Fruit fly (Drosophila melanogaster): ENCODE data around the gene gdrd.

gdrd gene

dm6 chr3L:14706461-14706880, 15.3 kb downstream of the gdrd start (continued):
- TF ChIP-seq sug (tag; optimal IDR thresholded peaks at IDR 0.05) (no peak), CG32532 (GFP tag; IDR thresholded peaks at IDR 0.05) (no peak), Vsx1 (GFP tag; optimal IDR thresholded peaks at IDR 0.05) (no peak), psq (GFP tag; optimal IDR thresholded peaks at IDR 0.05) (peak; percentile 89), sisA (GFP tag; IDR thresholded peaks at IDR 0.05) (no peak), CG1024 (GFP tag; IDR thresholded peaks at IDR 0.05) (no peak), cato (GFP tag; optimal IDR thresholded peaks at IDR 0.05; ENCODE audit: borderline replicate concordance) (no peak), kay (GFP tag; optimal IDR thresholded peaks at IDR 0.05) (no peak), ATbp (GFP tag; optimal IDR thresholded peaks at IDR 0.05) (peak; percentile 16), CG43689 (GFP tag; IDR thresholded peaks at IDR 0.05) (no peak), NK7.1 (GFP tag; optimal IDR thresholded peaks at IDR 0.05) (no peak), CG6765 (GFP tag; optimal IDR thresholded peaks at IDR 0.05) (peak; percentile 29), CG4730 (GFP tag; IDR thresholded peaks at IDR 0.05) (no peak), scrt (GFP tag; optimal IDR thresholded peaks at IDR 0.05) (peak; percentile 97), nau (GFP tag; optimal IDR thresholded peaks at IDR 0.05) (peak; percentile 51), Hmr (GFP tag; optimal IDR thresholded peaks at IDR 0.05) (no peak), Eip74EF (GFP tag; optimal IDR thresholded peaks at IDR 0.05) (no peak), CG13624 (GFP tag; optimal IDR thresholded peaks at IDR 0.05) (peak; percentile 42), CG32767 (GFP tag; IDR thresholded peaks at IDR 0.05) (no peak), Poxn (GFP tag; IDR thresholded peaks at IDR 0.05) (no peak), CG13424 (tag; optimal IDR thresholded peaks at IDR 0.05) (no peak), repo (GFP tag; optimal IDR thresholded peaks at IDR 0.05) (no peak), tna (GFP tag; IDR thresholded peaks at IDR 0.05; ENCODE audit: partially characterized antibody) (no peak), pzg (GFP tag; optimal IDR thresholded peaks at IDR 0.05) (no peak), lbe (GFP tag; optimal IDR thresholded peaks at IDR 0.05) (no peak), CG4360 (GFP tag; IDR thresholded peaks at IDR 0.05) (no peak), br (optimal IDR thresholded peaks at IDR 0.05) (no peak), Pdp1 (GFP tag; optimal IDR thresholded peaks at IDR 0.05) (no peak), disco-r (GFP tag; optimal IDR thresholded peaks at IDR 0.05) (no peak), pho (GFP tag; optimal IDR thresholded peaks at IDR 0.05) (no peak), toy (GFP tag; IDR thresholded peaks at IDR 0.05) (no peak), CG8089 (GFP tag; optimal IDR thresholded peaks at IDR 0.05) (no peak), CG17328 (GFP tag; IDR thresholded peaks at IDR 0.05) (no peak), CG17359 (tag; optimal IDR thresholded peaks at IDR 0.05) (no peak), CrebB (tag; optimal IDR thresholded peaks at IDR 0.05) (no peak), chn (GFP tag; optimal IDR thresholded peaks at IDR 0.05) (no peak), CG13123 (GFP tag; optimal IDR thresholded peaks at IDR 0.05) (no peak), maf-S (GFP tag; optimal IDR thresholded peaks at IDR 0.05) (no peak), nmo (GFP tag; optimal IDR thresholded peaks at IDR 0.05) (no peak), MTF-1 (GFP tag; optimal IDR thresholded peaks at IDR 0.05; ENCODE audit: borderline replicate concordance) (peak; percentile 9), CG3407 (GFP tag; optimal IDR thresholded peaks at IDR 0.05) (no peak), CG2116 (GFP tag; optimal IDR thresholded peaks at IDR 0.05) (no peak), sr (GFP tag; IDR thresholded peaks at IDR 0.05) (no peak; the same call in 1 of the 3 replicates), CG5180 (GFP tag; optimal IDR thresholded peaks at IDR 0.05) (no peak), Meics (GFP tag; optimal IDR thresholded peaks at IDR 0.05) (no peak), H15 (GFP tag; IDR thresholded peaks at IDR 0.05) (no peak), p53 (GFP tag; optimal IDR thresholded peaks at IDR 0.05) (no peak), shn (GFP tag; optimal IDR thresholded peaks at IDR 0.05) (no peak), CG33557 (GFP tag; optimal IDR thresholded peaks at IDR 0.05) (no peak), exex (tag; optimal IDR thresholded peaks at IDR 0.05) (peak; percentile 28), CG6175 (GFP tag; IDR thresholded peaks at IDR 0.05) (no peak), Tbp (GFP tag; optimal IDR thresholded peaks at IDR 0.05) (no peak)
